Fruit fly (Drosophila melanogaster): Measurements from ENCODE around the gene CG31917.

Gene CG31917

DNA sequence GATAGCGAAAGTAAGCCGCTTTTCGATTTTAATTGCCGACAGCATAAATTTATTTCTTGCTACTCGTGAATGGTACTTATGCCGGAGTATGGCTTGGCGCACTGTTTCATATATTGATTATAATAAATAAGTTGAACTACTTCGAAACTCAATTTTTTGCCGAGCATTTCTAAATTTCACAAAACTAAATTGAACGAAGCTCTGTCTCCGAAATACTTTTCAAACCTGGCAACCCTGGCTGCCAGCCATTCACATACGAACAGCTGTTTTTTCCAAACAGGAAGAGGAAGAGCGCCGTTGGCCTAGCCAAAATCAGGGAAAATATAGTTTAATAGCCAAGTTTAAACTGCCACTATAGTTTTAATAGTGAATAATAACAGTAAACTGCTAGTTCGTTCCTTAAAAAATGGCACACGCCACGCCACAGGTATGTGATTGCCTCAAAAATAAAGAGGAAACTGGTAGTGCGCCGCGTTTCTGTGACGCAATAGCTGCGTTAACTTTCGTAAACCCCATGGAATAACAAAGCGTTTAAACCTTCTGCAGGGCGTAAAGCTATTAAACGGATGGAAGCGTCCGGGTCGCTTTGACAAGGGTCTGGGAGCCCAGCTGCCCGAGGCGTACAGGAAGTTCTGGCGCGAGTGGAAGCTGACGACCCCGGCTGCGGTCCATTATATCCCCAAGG, 36.8 kb downstream of the CG31917 start, which contains the start of gene mRpL28:
TSS of gene mRpL28 (plus strand) at position 246 of the 685 bp plus-strand sequence.
- TF ChIP-seq pan (optimal IDR thresholded peaks at IDR 0.05): no peak
- TF ChIP-seq Vsx2 (GFP tag; optimal IDR thresholded peaks at IDR 0.05; ENCODE audit: partially characterized antibody): no peak
- TF ChIP-seq Dif (GFP tag; optimal IDR thresholded peaks at IDR 0.05; ENCODE audit: partially characterized antibody): no peak
- TF ChIP-seq foxo (GFP tag; optimal IDR thresholded peaks at IDR 0.05): no peak
- TF ChIP-seq rgr (GFP tag; optimal IDR thresholded peaks at IDR 0.05): no peak
- TF ChIP-seq tai (GFP tag; optimal IDR thresholded peaks at IDR 0.05): no peak
- no peak for TF ChIP-seq Sp1 (GFP tag; optimal IDR thresholded peaks at IDR 0.05)
- TF ChIP-seq dmrt93B (GFP tag; optimal IDR thresholded peaks at IDR 0.05): no peak
- no peak for TF ChIP-seq N (GFP tag; optimal IDR thresholded peaks at IDR 0.05)
- peak; percentile 2 for TF ChIP-seq psq (GFP tag; optimal IDR thresholded peaks at IDR 0.05)
- no peak for TF ChIP-seq CG9705 (GFP tag; optimal IDR thresholded peaks at IDR 0.05)
- TF ChIP-seq Mio (GFP tag; optimal IDR thresholded peaks at IDR 0.05): no peak
- peak; percentile 15 for TF ChIP-seq HLH106 (tag; optimal IDR thresholded peaks at IDR 0.05)
- no peak for TF ChIP-seq fru (GFP tag; optimal IDR thresholded peaks at IDR 0.05)
- TF ChIP-seq Rel (GFP tag; optimal IDR thresholded peaks at IDR 0.05): no peak
- TF ChIP-seq Rel (tag; optimal IDR thresholded peaks at IDR 0.05): peak; percentile 88
- no peak for TF ChIP-seq Hnf4 (GFP tag; optimal IDR thresholded peaks at IDR 0.05)
- TF ChIP-seq br (GFP tag; optimal IDR thresholded peaks at IDR 0.05): no peak
- TF ChIP-seq CrebA (GFP tag; optimal IDR thresholded peaks at IDR 0.05; ENCODE audit: borderline replicate concordance): no peak
- TF ChIP-seq ey (GFP tag; optimal IDR thresholded peaks at IDR 0.05): peak; percentile 26
- TF ChIP-seq GATAd (GFP tag; optimal IDR thresholded peaks at IDR 0.05): no peak
- peak; percentile 16 for TF ChIP-seq Hr83 (GFP tag; optimal IDR thresholded peaks at IDR 0.05; ENCODE audit: poor library complexity, severe bottlenecking)

DNA sequence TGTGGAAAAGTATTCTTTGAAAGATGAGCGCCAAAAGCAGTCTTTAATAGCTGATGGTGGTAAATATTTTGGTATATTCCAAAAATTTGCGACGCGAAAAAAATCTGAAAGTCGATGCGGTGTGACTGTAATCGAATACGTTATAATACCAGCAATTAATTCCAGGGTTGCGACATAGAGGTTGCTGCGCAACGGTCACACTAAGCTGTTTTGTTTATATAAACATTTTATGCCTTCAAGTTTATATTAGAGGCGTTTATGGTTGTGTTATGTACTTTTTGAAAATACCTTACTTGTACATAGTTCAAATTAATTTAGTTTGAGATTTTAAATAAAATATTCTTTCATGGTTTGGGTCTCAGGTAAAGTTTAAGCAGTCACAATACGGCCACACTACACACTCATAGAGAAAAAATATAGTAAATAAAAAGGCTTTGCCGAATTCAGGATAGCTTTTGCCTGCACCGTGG, 39.3 kb downstream of the CG31917 start, which contains the start of gene CG14043:
TSS of gene CG14043 (plus strand) at position 374 of the 470 bp plus-strand sequence.
- TF ChIP-seq ey (GFP tag; optimal IDR thresholded peaks at IDR 0.05) (no peak), Jra (GFP tag; optimal IDR thresholded peaks at IDR 0.05) (no peak), br (GFP tag; optimal IDR thresholded peaks at IDR 0.05) (no peak), Rel (GFP tag; optimal IDR thresholded peaks at IDR 0.05) (no peak), Rel (tag; optimal IDR thresholded peaks at IDR 0.05) (peak; percentile 51), Dfd (GFP tag; optimal IDR thresholded peaks at IDR 0.05) (no peak), foxo (GFP tag; optimal IDR thresholded peaks at IDR 0.05) (no peak), CG32264 (GFP tag; optimal IDR thresholded peaks at IDR 0.05) (no peak), HLH106 (tag; optimal IDR thresholded peaks at IDR 0.05) (peak; percentile 2), usp (GFP tag; optimal IDR thresholded peaks at IDR 0.05) (no peak), tai (GFP tag; optimal IDR thresholded peaks at IDR 0.05) (no peak), Sp1 (GFP tag; optimal IDR thresholded peaks at IDR 0.05) (no peak), rgr (GFP tag; optimal IDR thresholded peaks at IDR 0.05) (no peak), Myc (optimal IDR thresholded peaks at IDR 0.05) (peak; percentile 46), sv (GFP tag; optimal IDR thresholded peaks at IDR 0.05) (no peak), Mio (GFP tag; optimal IDR thresholded peaks at IDR 0.05) (no peak), h (GFP tag; optimal IDR thresholded peaks at IDR 0.05) (no peak), dsf (GFP tag; optimal IDR thresholded peaks at IDR 0.05; ENCODE audit: borderline replicate concordance) (no peak), CG9705 (GFP tag; optimal IDR thresholded peaks at IDR 0.05) (no peak), dl (GFP tag; optimal IDR thresholded peaks at IDR 0.05; ENCODE audit: insufficient read depth in 1 of 2, partially characterized antibody in 2 of 2) (no peak), CrebA (GFP tag; optimal IDR thresholded peaks at IDR 0.05; ENCODE audit: borderline replicate concordance) (no peak)

DNA sequence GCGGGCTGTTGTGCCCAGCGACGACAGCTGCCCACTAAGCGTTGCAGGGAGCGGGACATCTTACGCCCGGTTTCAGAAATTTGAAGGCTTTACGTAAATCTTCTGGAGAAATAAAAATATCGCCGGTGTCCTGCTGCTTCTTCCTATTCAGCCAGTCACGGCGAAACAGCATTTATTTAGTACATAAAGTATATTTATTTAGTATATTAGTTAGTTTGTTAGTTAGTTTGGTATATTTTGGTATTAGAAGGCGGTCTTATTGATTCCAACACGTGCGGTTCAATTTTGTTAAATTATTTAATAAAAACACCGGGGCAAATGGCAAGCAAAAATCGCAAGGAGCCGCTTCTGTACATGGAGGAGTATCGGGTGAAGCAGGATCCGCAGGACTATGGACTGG, 41.9 kb downstream of the CG31917 start, which contains the start of the genes Scox and Polr1C:
TSS of gene Scox (minus strand) at position 169 of the 400 bp plus-strand sequence.
TSS of gene Polr1C (plus strand) at position 238 of the 400 bp plus-strand sequence.
- TF ChIP-seq GATAd (GFP tag; optimal IDR thresholded peaks at IDR 0.05) (no peak), rgr (GFP tag; optimal IDR thresholded peaks at IDR 0.05) (no peak), dl (GFP tag; optimal IDR thresholded peaks at IDR 0.05; ENCODE audit: insufficient read depth in 1 of 2, partially characterized antibody in 2 of 2) (no peak), N (GFP tag; optimal IDR thresholded peaks at IDR 0.05) (no peak), Myc (optimal IDR thresholded peaks at IDR 0.05) (peak; percentile 1), CG32264 (GFP tag; optimal IDR thresholded peaks at IDR 0.05) (no peak), CrebA (GFP tag; optimal IDR thresholded peaks at IDR 0.05; ENCODE audit: borderline replicate concordance) (no peak)

DNA sequence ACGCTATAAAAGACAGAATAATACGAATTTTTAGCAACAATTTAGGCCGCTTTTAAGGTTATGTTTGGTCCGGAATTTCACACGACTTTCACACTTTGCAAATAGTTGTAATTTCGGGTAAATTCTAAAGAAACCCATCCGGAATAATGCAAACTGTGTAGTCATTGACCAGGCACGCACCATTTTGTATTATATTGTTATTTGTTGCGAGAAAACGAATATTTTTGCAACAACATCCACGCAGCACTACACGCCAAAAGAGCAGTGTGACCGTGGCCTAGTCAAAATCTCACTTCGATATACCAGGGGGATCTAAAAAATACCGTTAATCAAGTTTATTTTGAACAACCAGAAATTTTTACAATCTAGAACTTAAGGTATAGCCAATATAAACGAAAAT, 43.1 kb downstream of the CG31917 start, which contains the start of gene eIF3i:
TSS of gene eIF3i (minus strand) at position 265 of the 400 bp plus-strand sequence.
- TF ChIP-seq fru (GFP tag; optimal IDR thresholded peaks at IDR 0.05): no peak
- no peak for TF ChIP-seq tai (GFP tag; optimal IDR thresholded peaks at IDR 0.05)
- no peak for TF ChIP-seq psq (GFP tag; optimal IDR thresholded peaks at IDR 0.05)
- TF ChIP-seq Hr83 (GFP tag; optimal IDR thresholded peaks at IDR 0.05; ENCODE audit: poor library complexity, severe bottlenecking): no peak
- TF ChIP-seq sage (GFP tag; optimal IDR thresholded peaks at IDR 0.05): no peak
- TF ChIP-seq h (GFP tag; optimal IDR thresholded peaks at IDR 0.05): no peak
- no peak for TF ChIP-seq Hr78 (GFP tag; optimal IDR thresholded peaks at IDR 0.05)
- no peak for TF ChIP-seq Hnf4 (GFP tag; optimal IDR thresholded peaks at IDR 0.05)
- TF ChIP-seq Abd-B (GFP tag; optimal IDR thresholded peaks at IDR 0.05): no peak
- TF ChIP-seq N (GFP tag; optimal IDR thresholded peaks at IDR 0.05): no peak
- no peak for TF ChIP-seq brk (GFP tag; optimal IDR thresholded peaks at IDR 0.05)
- no peak for TF ChIP-seq CrebA (GFP tag; optimal IDR thresholded peaks at IDR 0.05; ENCODE audit: borderline replicate concordance)
- no peak for TF ChIP-seq Dfd (GFP tag; optimal IDR thresholded peaks at IDR 0.05)
- no peak for TF ChIP-seq dl (GFP tag; optimal IDR thresholded peaks at IDR 0.05; ENCODE audit: insufficient read depth in 1 of 2, partially characterized antibody in 2 of 2)
- TF ChIP-seq lola (GFP tag; optimal IDR thresholded peaks at IDR 0.05): no peak
- TF ChIP-seq Jra (GFP tag; optimal IDR thresholded peaks at IDR 0.05): no peak
- TF ChIP-seq woc (GFP tag; optimal IDR thresholded peaks at IDR 0.05): no peak
- TF ChIP-seq br (GFP tag; optimal IDR thresholded peaks at IDR 0.05): no peak
- TF ChIP-seq GATAd (GFP tag; optimal IDR thresholded peaks at IDR 0.05): no peak

All from whole organism, wandering third instar larva.